Worm (Caenorhabditis elegans): Measurements from ENCODE around the gene clc-29.
"Not testable (repeated sequence)": the region's sequence is repeated elsewhere in the genome, so short reads cannot be mapped to it uniquely, and the experiment has no call there.

Gene clc-29

DNA sequence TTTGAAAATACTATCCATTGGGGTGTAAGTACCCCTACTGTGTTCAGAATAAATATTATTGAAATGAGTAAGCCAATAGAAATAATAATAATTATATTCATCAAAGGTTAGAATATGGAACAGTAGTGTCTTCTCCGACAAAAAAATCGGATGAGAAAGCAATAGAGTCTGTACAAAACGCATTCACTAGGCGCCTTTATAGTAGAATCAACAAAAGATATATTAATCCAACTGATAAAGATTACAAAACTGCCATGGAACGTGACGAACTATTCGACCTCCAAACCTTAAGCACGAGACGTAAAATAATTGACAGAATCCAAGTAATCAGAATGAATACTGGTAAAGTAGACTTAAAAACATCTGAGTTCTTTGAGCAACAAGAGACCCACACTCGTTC lies at the start of gene clc-29:
clc-29 (minus strand) TSS at position 101 of the 400 bp plus-strand sequence.
- not testable (repeated sequence) for TF ChIP-seq nhr-76, nhr-23, eor-1 (tag; optimal IDR thresholded peaks at IDR 0.05)

DNA sequence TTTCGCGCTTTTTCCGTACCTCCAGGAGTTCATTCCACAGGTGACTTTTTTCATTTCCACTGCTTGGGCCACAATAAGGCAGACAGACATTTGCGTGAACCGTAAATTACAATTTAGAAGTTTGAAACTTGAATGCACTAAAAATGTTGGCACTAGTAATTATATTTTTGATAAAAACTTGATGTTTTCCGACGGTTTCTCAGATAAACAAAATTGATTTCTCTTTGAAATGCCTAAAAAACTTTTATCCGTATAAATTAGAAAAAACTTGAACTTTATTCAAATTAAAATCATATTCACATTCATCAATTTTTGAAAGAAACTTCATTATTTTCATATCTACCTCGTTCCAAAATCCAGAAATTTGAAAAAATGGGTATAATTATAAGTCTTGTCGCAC lies 48.0 kb upstream of the clc-29 start, which contains the start of gene ZK353.3:
ZK353.3 (plus strand) TSS at position 301 of the 400 bp plus-strand sequence.
- TF ChIP-seq ceh-28 (tag; optimal IDR thresholded peaks at IDR 0.05) (no peak), zag-1 (tag; optimal IDR thresholded peaks at IDR 0.05) (no peak), nhr-43 (tag; optimal IDR thresholded peaks at IDR 0.05; ENCODE audit: poor library complexity, severe bottlenecking) (no peak), skn-1 (tag; optimal IDR thresholded peaks at IDR 0.05) (no peak), lin-15B (tag; optimal IDR thresholded peaks at IDR 0.05) (no peak), ama-1 (optimal IDR thresholded peaks at IDR 0.05) (no peak), ztf-11 (tag; optimal IDR thresholded peaks at IDR 0.05) (no peak), sea-2 (GFP tag; optimal IDR thresholded peaks at IDR 0.05) (no peak), nhr-76 (tag; optimal IDR thresholded peaks at IDR 0.05) (no peak), ceh-9 (tag; optimal IDR thresholded peaks at IDR 0.05) (no peak), nhr-23 (tag; optimal IDR thresholded peaks at IDR 0.05) (no peak), ztf-4 (tag; optimal IDR thresholded peaks at IDR 0.05) (no peak), eor-1 (tag; optimal IDR thresholded peaks at IDR 0.05) (no peak), lin-39 (tag; optimal IDR thresholded peaks at IDR 0.05) (no peak), nhr-77 (tag; optimal IDR thresholded peaks at IDR 0.05) (no peak), tbx-2 (tag; optimal IDR thresholded peaks at IDR 0.05) (no peak), pqm-1 (tag; optimal IDR thresholded peaks at IDR 0.05) (no peak), fkh-2 (tag; optimal IDR thresholded peaks at IDR 0.05) (no peak)

DNA sequence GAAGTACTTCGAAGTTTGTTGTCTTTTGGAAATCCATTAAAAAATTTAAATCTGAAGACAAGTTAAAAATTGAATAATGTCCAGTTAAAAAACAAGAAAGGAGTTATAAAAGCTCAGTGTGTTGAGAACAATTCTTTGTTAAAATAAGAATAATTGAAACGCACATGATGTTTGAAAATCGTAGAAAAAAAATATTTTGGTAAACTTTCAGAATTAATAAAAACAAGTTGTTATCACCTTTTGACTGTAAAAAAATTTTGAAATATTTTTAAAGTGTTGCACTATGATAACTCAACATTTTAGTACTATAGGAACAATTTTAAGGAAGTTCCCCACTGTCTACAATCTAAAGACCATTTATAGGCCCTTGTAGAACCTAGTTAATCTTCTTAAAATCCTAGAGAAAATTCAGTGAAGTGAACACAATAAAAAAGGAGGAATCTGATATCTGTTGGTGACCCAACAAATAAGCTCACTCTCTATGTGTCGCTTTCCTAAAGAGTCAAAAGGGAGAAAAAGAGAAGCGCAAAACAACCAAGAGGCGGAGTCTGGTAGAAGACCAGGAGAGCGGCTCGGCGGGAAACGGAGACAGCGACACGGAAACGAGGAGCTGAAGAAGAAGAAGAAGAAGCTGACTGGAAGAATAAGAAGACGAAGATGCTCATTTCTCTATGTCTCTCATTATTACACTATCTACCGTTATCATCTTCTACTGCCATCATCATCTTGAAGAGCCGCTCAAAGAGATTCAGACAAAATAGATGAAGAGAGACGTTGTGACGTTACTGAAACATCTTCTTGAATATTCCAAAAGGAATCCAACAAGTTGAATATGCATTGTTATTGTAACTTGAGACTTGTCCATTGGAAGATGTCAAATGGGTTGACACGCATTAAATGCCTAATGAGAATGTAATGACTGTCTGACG lies 46.9 kb upstream of the clc-29 start, which contains the start of gene ZK353.10:
ZK353.10 (minus strand) TSS at position 51 of the 929 bp plus-strand sequence.
- TF ChIP-seq zag-1 (tag; optimal IDR thresholded peaks at IDR 0.05) (no peak), elt-3 (tag; optimal IDR thresholded peaks at IDR 0.05) (no peak), daf-12 (tag; optimal IDR thresholded peaks at IDR 0.05) (no peak), nhr-11 (tag; optimal IDR thresholded peaks at IDR 0.05) (no peak), lin-39 (tag; optimal IDR thresholded peaks at IDR 0.05) (peak; percentile 10), jun-1 (tag; optimal IDR thresholded peaks at IDR 0.05) (no peak), nhr-77 (tag; optimal IDR thresholded peaks at IDR 0.05) (no peak), pha-4 (tag; optimal IDR thresholded peaks at IDR 0.05) (no peak), ama-1 (optimal IDR thresholded peaks at IDR 0.05) (no peak), ztf-4 (tag; optimal IDR thresholded peaks at IDR 0.05) (no peak), nhr-23 (tag; optimal IDR thresholded peaks at IDR 0.05) (no peak), nhr-25 (tag; optimal IDR thresholded peaks at IDR 0.05) (no peak), skn-1 (tag; optimal IDR thresholded peaks at IDR 0.05) (peak; percentile 39), nhr-12 (tag; optimal IDR thresholded peaks at IDR 0.05) (no peak), ceh-9 (tag; optimal IDR thresholded peaks at IDR 0.05) (no peak), eor-1 (tag; optimal IDR thresholded peaks at IDR 0.05) (no peak), nhr-43 (tag; optimal IDR thresholded peaks at IDR 0.05; ENCODE audit: poor library complexity, severe bottlenecking) (no peak), unc-62 (GFP tag; optimal IDR thresholded peaks at IDR 0.05) (no peak), egl-27 (tag; optimal IDR thresholded peaks at IDR 0.05) (no peak), ceh-82 (tag; optimal IDR thresholded peaks at IDR 0.05) (no peak), tbx-2 (tag; optimal IDR thresholded peaks at IDR 0.05) (no peak), elt-1 (tag; optimal IDR thresholded peaks at IDR 0.05) (no peak), hmg-11 (tag; optimal IDR thresholded peaks at IDR 0.05) (no peak), nhr-28 (tag; optimal IDR thresholded peaks at IDR 0.05) (no peak), lin-15B (tag; optimal IDR thresholded peaks at IDR 0.05) (peak; percentile 7), aly-2 (tag; optimal IDR thresholded peaks at IDR 0.05) (no peak), unc-39 (tag; optimal IDR thresholded peaks at IDR 0.05) (no peak)

DNA sequence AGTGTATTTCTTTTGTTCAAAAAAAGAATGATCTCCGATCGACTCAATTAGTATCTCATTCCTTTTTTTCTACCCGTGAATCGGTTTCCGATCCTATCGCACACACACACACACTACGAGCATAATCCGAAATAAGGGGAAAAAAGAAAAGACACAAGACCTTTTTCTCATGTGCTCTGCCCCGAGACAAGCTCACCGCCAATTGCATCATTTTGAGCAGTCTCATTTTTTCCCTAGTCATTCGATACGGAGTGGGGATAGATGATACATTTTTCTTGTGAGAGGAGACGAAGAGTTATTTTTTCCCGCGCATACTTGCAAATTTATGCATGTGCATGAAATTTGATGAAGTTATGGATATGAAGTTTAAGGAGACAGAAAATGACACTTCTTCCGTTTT lies 44.6 kb upstream of the clc-29 start:
- no peak for TF ChIP-seq elt-3 (tag; optimal IDR thresholded peaks at IDR 0.05)
- TF ChIP-seq ceh-82 (tag; optimal IDR thresholded peaks at IDR 0.05): no peak
- TF ChIP-seq fkh-10 (GFP tag; optimal IDR thresholded peaks at IDR 0.05): peak; percentile 29
- TF ChIP-seq nhr-76 (tag; optimal IDR thresholded peaks at IDR 0.05): no peak
- no peak for TF ChIP-seq lsy-12 (tag; optimal IDR thresholded peaks at IDR 0.05)
- no peak for TF ChIP-seq unc-62 (GFP tag; optimal IDR thresholded peaks at IDR 0.05)
- no peak for TF ChIP-seq nhr-77 (tag; optimal IDR thresholded peaks at IDR 0.05)
- TF ChIP-seq nhr-12 (tag; optimal IDR thresholded peaks at IDR 0.05): no peak
- no peak for TF ChIP-seq zag-1 (tag; optimal IDR thresholded peaks at IDR 0.05)
- no peak for TF ChIP-seq nhr-67 (tag; optimal IDR thresholded peaks at IDR 0.05)
- TF ChIP-seq jun-1 (tag; optimal IDR thresholded peaks at IDR 0.05): no peak
- TF ChIP-seq aly-2 (tag; optimal IDR thresholded peaks at IDR 0.05): no peak
- no peak for TF ChIP-seq pha-4 (tag; optimal IDR thresholded peaks at IDR 0.05)
- no peak for TF ChIP-seq egl-5 (tag; optimal IDR thresholded peaks at IDR 0.05)
- peak; percentile 38 for TF ChIP-seq hmg-11 (tag; optimal IDR thresholded peaks at IDR 0.05)
- TF ChIP-seq nhr-28 (tag; optimal IDR thresholded peaks at IDR 0.05): no peak
- TF ChIP-seq nhr-23 (tag; optimal IDR thresholded peaks at IDR 0.05): no peak
- no peak for TF ChIP-seq eor-1 (tag; optimal IDR thresholded peaks at IDR 0.05)
- peak; percentile 71 for TF ChIP-seq nfya-1 (tag; optimal IDR thresholded peaks at IDR 0.05; ENCODE audit: insufficient read depth)
- TF ChIP-seq ceh-28 (tag; optimal IDR thresholded peaks at IDR 0.05): no peak
- TF ChIP-seq daf-12 (tag; optimal IDR thresholded peaks at IDR 0.05): no peak
- TF ChIP-seq tbx-2 (tag; optimal IDR thresholded peaks at IDR 0.05): peak; percentile 10
- peak; percentile 50 for TF ChIP-seq lin-39 (tag; optimal IDR thresholded peaks at IDR 0.05)
- TF ChIP-seq nhr-11 (tag; optimal IDR thresholded peaks at IDR 0.05): no peak
- no peak for TF ChIP-seq snpc-4 (tag; optimal IDR thresholded peaks at IDR 0.05)
- no peak for TF ChIP-seq lin-15B (tag; optimal IDR thresholded peaks at IDR 0.05)
- no peak for TF ChIP-seq fkh-2 (tag; optimal IDR thresholded peaks at IDR 0.05)

Measured in whole organism, L3 larva.